Worm (Caenorhabditis elegans) whole organism, L3 larva: ENCODE measurements around the gene Y40B10A.9.

Experiments used
- ceh-16 ChIP-seq: sonication (generic microtip); optimal IDR thresholded peaks from 2 replicates; lab custom pipeline; 2017; ENCODE audit warnings: missing biosample characterization, missing genetic modification characterization
- ceh-9 ChIP-seq: sonication (generic microtip); optimal IDR thresholded peaks from 2 replicates; lab custom pipeline; 2018; ENCODE audit warnings: missing biosample characterization, missing genetic modification characterization
- elt-3 ChIP-seq, 3 experiments: fragments of 150-350 bp in 1 of 3; sonication (generic microtip) in 2 of 3; optimal IDR thresholded peaks; 2 replicates in 2 of 3; 4 replicates in 1 of 3; lab custom pipeline; 2014 to 2017; ENCODE audit warnings: missing biosample characterization in 3 of 3, missing genetic modification characterization in 3 of 3
- fos-1 ChIP-seq: fragments of 150-350 bp; optimal IDR thresholded peaks from 2 replicates; lab custom pipeline; 2014; ENCODE audit warnings: missing biosample characterization, missing genetic modification characterization
- hmg-11 ChIP-seq: sonication (generic microtip); optimal IDR thresholded peaks from 2 replicates; lab custom pipeline; 2016; ENCODE audit warnings: missing genetic modification characterization, missing compliant biosample characterization
- lsy-12 ChIP-seq: sonication (generic microtip); optimal IDR thresholded peaks from 2 replicates; lab custom pipeline; 2016; ENCODE audit warnings: mild to moderate bottlenecking, missing genetic modification characterization, missing compliant biosample characterization
- nhr-11 ChIP-seq: fragments of 150-350 bp; optimal IDR thresholded peaks from 2 replicates; lab custom pipeline; 2014; ENCODE audit warnings: missing biosample characterization, missing genetic modification characterization
- nhr-25 ChIP-seq: sonication (generic microtip); optimal IDR thresholded peaks from 2 replicates; lab custom pipeline; 2017; ENCODE audit warnings: missing biosample characterization, missing genetic modification characterization
- nhr-43 ChIP-seq: sonication (generic microtip); optimal IDR thresholded peaks from 2 replicates; lab custom pipeline; 2016; ENCODE audit warnings: mild to moderate bottlenecking, missing genetic modification characterization, missing compliant biosample characterization; ENCODE audit not compliant: poor library complexity, severe bottlenecking
- nhr-67 ChIP-seq: fragments of 150-350 bp; optimal IDR thresholded peaks from 2 replicates; lab custom pipeline; 2014; ENCODE audit warnings: missing biosample characterization, missing genetic modification characterization
- sea-2 ChIP-seq: fragments of 150-350 bp; sonication (generic microtip); optimal IDR thresholded peaks from 4 replicates; lab custom pipeline; 2014; ENCODE audit warnings: missing biosample characterization, missing genetic modification reagents, missing genetic modification characterization
- snpc-4 ChIP-seq: fragments of 150-350 bp; optimal IDR thresholded peaks from 2 replicates; lab custom pipeline; 2014; ENCODE audit warnings: missing biosample characterization, missing genetic modification characterization
- ztf-11 ChIP-seq: fragments of 150-350 bp; optimal IDR thresholded peaks from 2 replicates; lab custom pipeline; 2014; ENCODE audit warnings: missing biosample characterization, missing genetic modification characterization

DNA sequence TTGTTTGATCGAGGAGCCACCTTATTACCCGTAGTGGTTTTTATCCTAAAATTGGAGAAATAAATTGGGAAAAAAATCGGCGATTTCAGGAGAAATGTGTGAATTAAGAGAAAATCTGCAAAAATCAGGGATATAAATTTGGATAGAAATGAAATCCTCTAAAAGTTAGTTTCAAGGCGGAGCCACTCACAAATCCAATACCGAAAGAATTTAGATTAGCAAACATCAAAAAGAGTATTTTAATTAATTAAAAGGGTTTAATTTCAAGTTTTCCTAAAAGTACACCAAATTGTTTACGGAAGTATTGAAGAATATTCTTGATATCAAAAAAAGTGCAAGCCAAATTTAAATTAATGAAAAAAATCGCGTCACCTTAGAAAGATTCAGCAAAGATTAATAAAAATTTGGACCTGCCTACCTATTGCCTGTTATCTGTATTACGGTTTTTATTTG lies 49.2 kb upstream of the Y40B10A.9 start, which contains the start of gene F22F7.8:
- TF ChIP-seq nhr-43 (tag; lab: Kevin White, UChicago) = no peak
- TF ChIP-seq ceh-9 (tag; lab: Kevin White, UChicago) = no peak
- TF ChIP-seq nhr-67 (tag; lab: Kevin White, UChicago) = no peak
- TF ChIP-seq fos-1 = no peak
- no peak for TF ChIP-seq ceh-16 (tag; lab: Kevin White, UChicago)
- TF ChIP-seq elt-3 (tag; optimal IDR thresholded peaks at IDR 0.05; lab: Kevin White, UChicago) = no peak
- no peak for TF ChIP-seq nhr-25 (tag; lab: Kevin White, UChicago)
- no peak for TF ChIP-seq lsy-12
- no peak for TF ChIP-seq hmg-11 (tag; lab: Kevin White, UChicago)
- no peak for TF ChIP-seq sea-2 (GFP tag; lab: Kevin White, UChicago)
- no peak for TF ChIP-seq nhr-11 (tag; lab: Kevin White, UChicago)
- no peak for TF ChIP-seq snpc-4 (tag; lab: Kevin White, UChicago)
- no peak for TF ChIP-seq ztf-11 (tag; lab: Kevin White, UChicago)
